Worm (Caenorhabditis elegans) whole organism, L1 larva: ENCODE results near the gene nlp-70.

Experiments
- ama-1 ChIP-seq: fragments of 150-350 bp; optimal IDR thresholded peaks from 2 replicates; lab custom pipeline; 2014
- ceh-82 ChIP-seq, 3 experiments: fragments of 150-350 bp in 1 of 3; sonication (generic microtip) in 2 of 3; optimal IDR thresholded peaks; 2 replicates each; lab custom pipeline; 2014 to 2017; ENCODE audit warnings: missing biosample characterization in 3 of 3, missing genetic modification characterization in 3 of 3
- elt-2 ChIP-seq: sonication (generic microtip); optimal IDR thresholded peaks from 2 replicates; lab custom pipeline; 2016; ENCODE audit warnings: missing genetic modification characterization, mild to moderate bottlenecking, inconsistent platforms, missing compliant biosample characterization, missing genetic modification reagents
- fkh-8 ChIP-seq: sonication (generic microtip); optimal IDR thresholded peaks from 2 replicates; lab custom pipeline; 2016; ENCODE audit warnings: mild to moderate bottlenecking, missing genetic modification characterization, missing compliant biosample characterization
- lin-15B ChIP-seq: fragments of 150-350 bp; sonication (generic microtip); optimal IDR thresholded peaks from 3 replicates; lab custom pipeline; 2014; ENCODE audit warnings: missing biosample characterization, missing genetic modification characterization
- lin-35 ChIP-seq, 2 experiments: fragments of 150-350 bp; optimal IDR thresholded peaks; 2 replicates each; lab custom pipeline; 2014; ENCODE audit warnings: missing biosample characterization in 2 of 2, missing genetic modification characterization in 2 of 2, missing genetic modification reagents in 2 of 2
- lin-39 ChIP-seq: fragments of 150-350 bp; optimal IDR thresholded peaks from 2 replicates; lab custom pipeline; 2014; ENCODE audit warnings: missing biosample characterization, missing genetic modification reagents, missing genetic modification characterization
- lsy-2 ChIP-seq, 2 experiments: fragments of 150-350 bp; optimal IDR thresholded peaks; 2 replicates each; lab custom pipeline; 2014; ENCODE audit warnings: missing biosample characterization in 2 of 2, missing genetic modification characterization in 2 of 2
- mep-1 ChIP-seq: fragments of 150-350 bp; optimal IDR thresholded peaks from 2 replicates; lab custom pipeline; 2014; ENCODE audit warnings: missing biosample characterization, missing genetic modification characterization
- nhr-12 ChIP-seq: sonication (generic microtip); optimal IDR thresholded peaks from 2 replicates; lab custom pipeline; 2017; ENCODE audit warnings: missing biosample characterization, missing genetic modification characterization
- unc-130 ChIP-seq: fragments of 150-350 bp; optimal IDR thresholded peaks from 2 replicates; lab custom pipeline; 2017; ENCODE audit warnings: missing biosample characterization, missing genetic modification characterization, inconsistent platforms
- vab-15 ChIP-seq: sonication (generic microtip); optimal IDR thresholded peaks from 2 replicates; lab custom pipeline; 2017; ENCODE audit warnings: missing genotype, mild to moderate bottlenecking, missing genetic modification characterization, missing compliant biosample characterization

DNA sequence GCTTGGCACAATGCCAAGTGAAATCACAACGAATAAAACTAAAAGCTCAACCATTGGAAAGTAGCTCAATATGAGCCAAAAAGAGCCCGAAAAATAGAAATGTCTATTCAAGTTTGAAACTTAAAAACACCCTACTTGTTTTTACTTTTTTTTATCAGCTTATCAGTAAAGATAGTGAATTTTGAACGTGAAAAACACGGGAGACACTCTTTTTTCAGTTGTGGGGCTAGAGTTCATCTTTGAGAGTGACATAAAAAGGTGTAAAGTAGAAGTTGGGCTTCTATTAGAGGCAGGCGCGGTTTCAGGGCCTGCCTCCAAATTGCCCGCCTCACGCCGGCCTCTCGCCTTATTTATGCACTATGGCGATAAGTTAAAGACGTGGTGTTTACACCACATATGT is 21.1 kb downstream of the nlp-70 start, which contains the start of gene oac-39:
- TF ChIP-seq mep-1 (no peak), ceh-82 (tag; optimal IDR thresholded peaks at IDR 0.05; lab: Kevin White, UChicago) (no peak), ama-1 (lab: Kevin White, UChicago) (no peak), lin-15B (tag; lab: Kevin White, UChicago) (no peak), lin-39 (tag; lab: Kevin White, UChicago) (no peak), fkh-8 (tag; lab: Kevin White, UChicago) (no peak), nhr-12 (tag; lab: Kevin White, UChicago) (no peak), elt-2 (tag; lab: Kevin White, UChicago) (no peak), unc-130 (tag; lab: Kevin White, UChicago) (no peak), lin-35 (GFP tag; optimal IDR thresholded peaks at IDR 0.05; lab: Kevin White, UChicago) (no peak), vab-15 (tag; lab: Kevin White, UChicago) (no peak), lsy-2 (tag; optimal IDR thresholded peaks at IDR 0.05; lab: Kevin White, UChicago) (no peak)
